Worm (Caenorhabditis elegans) whole organism, L2 larva: ENCODE data around the gene bcat-1.

Experiments
- C34F6.9 ChIP-seq: fragments of 150-350 bp; optimal IDR thresholded peaks from 2 replicates; lab custom pipeline; 2014; ENCODE audit warnings: missing biosample characterization, missing genetic modification characterization
- F13H6.1 ChIP-seq: sonication (generic microtip); optimal IDR thresholded peaks from 2 replicates; lab custom pipeline; 2016; ENCODE audit warnings: missing genetic modification characterization, missing compliant biosample characterization
- Y55F3AM.14 ChIP-seq: fragments of 200-800 bp; sonication (Bioruptor generic); optimal IDR thresholded peaks from 2 replicates; lab custom pipeline; 2018; ENCODE audit warnings: mild to moderate bottlenecking, missing genetic modification characterization, missing compliant biosample characterization
- ZK546.5 ChIP-seq: sonication (generic microtip); optimal IDR thresholded peaks from 2 replicates; lab custom pipeline; 2017; ENCODE audit warnings: missing biosample characterization, missing genetic modification characterization
- alr-1 ChIP-seq: fragments of 150-350 bp; optimal IDR thresholded peaks from 2 replicates; lab custom pipeline; 2014; ENCODE audit warnings: missing biosample characterization, missing genetic modification characterization
- aly-2 ChIP-seq: fragments of 150-350 bp; optimal IDR thresholded peaks from 2 replicates; lab custom pipeline; 2014; ENCODE audit warnings: missing biosample characterization, missing genetic modification characterization
- blmp-1 ChIP-seq: sonication (generic microtip); optimal IDR thresholded peaks from 2 replicates; lab custom pipeline; 2017; ENCODE audit warnings: missing genetic modification characterization, mild to moderate bottlenecking, missing compliant biosample characterization, antibody characterized with exemption, moderate library complexity; ENCODE audit not compliant: insufficient read depth
- ceh-82 ChIP-seq: fragments of 150-350 bp; optimal IDR thresholded peaks from 2 replicates; lab custom pipeline; 2014; ENCODE audit warnings: missing biosample characterization, missing genetic modification characterization
- crh-2 ChIP-seq: sonication (generic microtip); optimal IDR thresholded peaks from 2 replicates; lab custom pipeline; 2017; ENCODE audit warnings: missing biosample characterization, missing genetic modification characterization
- dmd-4 ChIP-seq: sonication (generic microtip); optimal IDR thresholded peaks from 2 replicates; lab custom pipeline; 2017; ENCODE audit warnings: missing biosample characterization, missing genetic modification characterization
- fos-1 ChIP-seq: fragments of 150-350 bp; optimal IDR thresholded peaks from 2 replicates; lab custom pipeline; 2014; ENCODE audit warnings: missing biosample characterization, missing genetic modification characterization
- gmeb-1 ChIP-seq: fragments of 150-350 bp; optimal IDR thresholded peaks from 2 replicates; lab custom pipeline; 2014; ENCODE audit warnings: missing biosample characterization, missing genetic modification characterization
- lin-11 ChIP-seq: fragments of 150-350 bp; sonication (generic microtip); optimal IDR thresholded peaks from 2 replicates; lab custom pipeline; 2014; ENCODE audit warnings: missing biosample characterization, missing genetic modification characterization, inconsistent platforms, mixed read lengths
- lin-13 ChIP-seq: fragments of 150-350 bp; optimal IDR thresholded peaks from 2 replicates; lab custom pipeline; 2014; ENCODE audit warnings: missing biosample characterization, missing genetic modification reagents, missing genetic modification characterization
- lin-39 ChIP-seq: fragments of 150-350 bp; optimal IDR thresholded peaks from 2 replicates; lab custom pipeline; 2014; ENCODE audit warnings: missing biosample characterization, missing genetic modification reagents, missing genetic modification characterization
- lsy-2 ChIP-seq, 2 experiments: fragments of 150-350 bp in 1 of 2; sonication (generic microtip) in 1 of 2; optimal IDR thresholded peaks; 2 replicates each; lab custom pipeline; 2014 to 2017; ENCODE audit warnings: missing biosample characterization in 2 of 2, missing genetic modification characterization in 2 of 2
- mbf-1 ChIP-seq: sonication (generic microtip); optimal IDR thresholded peaks from 2 replicates; lab custom pipeline; 2017; ENCODE audit warnings: missing biosample characterization, missing genetic modification characterization
- nhr-12 ChIP-seq: fragments of 150-350 bp; optimal IDR thresholded peaks from 2 replicates; lab custom pipeline; 2014; ENCODE audit warnings: missing biosample characterization, missing genetic modification characterization
- nhr-129 ChIP-seq: fragments of 150-350 bp; optimal IDR thresholded peaks from 2 replicates; lab custom pipeline; 2014; ENCODE audit warnings: missing biosample characterization, missing genetic modification characterization
- nhr-21 ChIP-seq: fragments of 150-350 bp; optimal IDR thresholded peaks from 2 replicates; lab custom pipeline; 2014; ENCODE audit warnings: missing biosample characterization, missing genetic modification characterization
- nhr-23 ChIP-seq: fragments of 150-350 bp; optimal IDR thresholded peaks from 2 replicates; lab custom pipeline; 2014; ENCODE audit warnings: missing biosample characterization, missing genetic modification reagents, missing genetic modification characterization
- nhr-237 ChIP-seq: fragments of 150-350 bp; optimal IDR thresholded peaks from 2 replicates; lab custom pipeline; 2014; ENCODE audit warnings: missing biosample characterization, missing genetic modification characterization
- nhr-25 ChIP-seq: fragments of 150-350 bp; sonication (generic microtip); optimal IDR thresholded peaks from 3 replicates; lab custom pipeline; 2014; ENCODE audit warnings: missing biosample characterization, missing genetic modification characterization
- nhr-77 ChIP-seq: fragments of 150-350 bp; optimal IDR thresholded peaks from 2 replicates; lab custom pipeline; 2014; ENCODE audit warnings: missing biosample characterization, missing genetic modification characterization
- sem-4 ChIP-seq: fragments of 150-350 bp; optimal IDR thresholded peaks from 2 replicates; lab custom pipeline; 2014; ENCODE audit warnings: missing biosample characterization, missing genetic modification reagents, missing genetic modification characterization
- skn-1 ChIP-seq: sonication (generic microtip); optimal IDR thresholded peaks from 2 replicates; lab custom pipeline; 2017; ENCODE audit warnings: missing biosample characterization, missing genetic modification characterization
- sma-9 ChIP-seq, 2 experiments: fragments of 150-350 bp in 1 of 2; sonication (generic microtip) in 1 of 2; optimal IDR thresholded peaks; 2 replicates each; lab custom pipeline; 2014 to 2016; ENCODE audit warnings: missing genetic modification characterization in 2 of 2, mild to moderate bottlenecking in 1 of 2, missing biosample characterization in 1 of 2, missing compliant biosample characterization in 1 of 2, missing genetic modification reagents in 1 of 2, moderate library complexity in 1 of 2
- snpc-4 ChIP-seq: fragments of 150-350 bp; optimal IDR thresholded peaks from 2 replicates; lab custom pipeline; 2014; ENCODE audit warnings: missing biosample characterization, missing genetic modification characterization
- unc-39 ChIP-seq: fragments of 150-350 bp; optimal IDR thresholded peaks from 2 replicates; lab custom pipeline; 2014; ENCODE audit warnings: missing biosample characterization, missing genetic modification characterization
- ztf-1 ChIP-seq: fragments of 200-800 bp; sonication (Bioruptor generic); conservative IDR thresholded peaks from 2 replicates; pipeline ENCODE4 v1.3.6; 2022; ENCODE audit warnings: missing genetic modification characterization, missing compliant biosample characterization
- ztf-11 ChIP-seq: sonication (generic microtip); optimal IDR thresholded peaks from 2 replicates; lab custom pipeline; 2017; ENCODE audit warnings: missing biosample characterization, missing genetic modification characterization
- ztf-4 ChIP-seq: fragments of 150-350 bp; optimal IDR thresholded peaks from 2 replicates; lab custom pipeline; 2014; ENCODE audit warnings: missing biosample characterization, missing genetic modification characterization

bcat-1 gene

ce11 chrX:12907502-12907901 lies 30.2 kb downstream of the bcat-1 start, which contains the start of gene pqn-18:
pqn-18 (plus strand) TSS chrX:12907832.
- TF ChIP-seq crh-2 (tag; lab: Kevin White, UChicago) (peak; percentile 22), blmp-1 (tag; lab: Kevin White, UChicago) (peak; percentile 36), nhr-21 (tag; lab: Kevin White, UChicago) (no peak)

- TF ChIP-seq mbf-1, result no peak
- TF ChIP-seq nhr-237 (tag; lab: Kevin White, UChicago), result no peak
- no peak for TF ChIP-seq snpc-4 (tag; lab: Kevin White, UChicago)
- TF ChIP-seq alr-1 (tag; lab: Kevin White, UChicago), result no peak
- no peak for TF ChIP-seq nhr-77
- TF ChIP-seq ztf-11, result no peak
- TF ChIP-seq nhr-25 (tag; lab: Kevin White, UChicago), result no peak
- TF ChIP-seq sma-9 (GFP tag; optimal IDR thresholded peaks at IDR 0.05; lab: Kevin White, UChicago), result no peak
- TF ChIP-seq sma-9 (tag; optimal IDR thresholded peaks at IDR 0.05; lab: Kevin White, UChicago), result no peak
- no peak for TF ChIP-seq nhr-23 (tag; lab: Kevin White, UChicago)
Observed at ce11 chrX:12908715-12909114, 31.4 kb downstream of the bcat-1 start.

ce11 chrX:12909910-12910309 lies 32.6 kb downstream of the bcat-1 start:
- TF ChIP-seq skn-1 (tag; lab: Kevin White, UChicago) (no peak), sma-9 (GFP tag; optimal IDR thresholded peaks at IDR 0.05; lab: Kevin White, UChicago) (no peak), sma-9 (tag; optimal IDR thresholded peaks at IDR 0.05; lab: Kevin White, UChicago) (no peak), ZK546.5 (tag; lab: Kevin White, UChicago) (no peak), unc-39 (no peak), sem-4 (tag; lab: Kevin White, UChicago) (no peak), Y55F3AM.14 (GFP tag; lab: Kevin White, UChicago) (no peak), nhr-23 (tag; lab: Kevin White, UChicago) (no peak), lin-13 (GFP tag; lab: Kevin White, UChicago) (no peak), snpc-4 (tag; lab: Kevin White, UChicago) (no peak), ztf-1 (GFP tag; lab: Robert Waterston, UW) (no peak), nhr-21 (tag; lab: Kevin White, UChicago) (no peak), aly-2 (tag; lab: Kevin White, UChicago) (no peak)
- TF ChIP-seq, all 48 proteins: peak for 0

ce11 chrX:12911235-12911634 lies 34.0 kb downstream of the bcat-1 start:
- TF ChIP-seq F13H6.1 (tag; lab: Kevin White, UChicago) (no peak), dmd-4 (tag; lab: Kevin White, UChicago) (no peak), lin-13 (GFP tag; lab: Kevin White, UChicago) (no peak), nhr-129 (tag; lab: Kevin White, UChicago) (peak; percentile 48), ztf-4 (tag; lab: Kevin White, UChicago) (no peak), nhr-12 (tag; lab: Kevin White, UChicago) (no peak), nhr-23 (tag; lab: Kevin White, UChicago) (no peak), sma-9 (GFP tag; optimal IDR thresholded peaks at IDR 0.05; lab: Kevin White, UChicago) (peak; percentile 50), sma-9 (tag; optimal IDR thresholded peaks at IDR 0.05; lab: Kevin White, UChicago) (no peak), gmeb-1 (tag; lab: Kevin White, UChicago) (peak; percentile 5), lin-11 (tag; lab: Kevin White, UChicago) (no peak), lsy-2 (tag; optimal IDR thresholded peaks at IDR 0.05; lab: Kevin White, UChicago) (peak in 1 of 2 experiments; percentile 30), sem-4 (tag; lab: Kevin White, UChicago) (no peak), alr-1 (tag; lab: Kevin White, UChicago) (no peak), lin-39 (tag; lab: Kevin White, UChicago) (no peak), fos-1 (peak; percentile 7), crh-2 (tag; lab: Kevin White, UChicago) (peak; percentile 51), Y55F3AM.14 (GFP tag; lab: Kevin White, UChicago) (no peak), blmp-1 (tag; lab: Kevin White, UChicago) (no peak), C34F6.9 (tag; lab: Kevin White, UChicago) (peak; percentile 48), ceh-82 (tag; lab: Kevin White, UChicago) (no peak)

ce11 chrX:12912435-12912834 lies 35.2 kb downstream of the bcat-1 start:
- TF ChIP-seq nhr-21 (tag; lab: Kevin White, UChicago) (peak; percentile 9), nhr-237 (tag; lab: Kevin White, UChicago) (no peak), blmp-1 (tag; lab: Kevin White, UChicago) (no peak)
- TF ChIP-seq, all 48 proteins: peak for 1
